Worm (Caenorhabditis elegans) whole organism, young adult: ENCODE data around the gene rin-1.

Experiments
- B0336.3 ChIP-seq: fragments of 200-800 bp; sonication (Bioruptor generic); IDR thresholded peaks from 2 replicates; pipeline ENCODE4 v1.3.6; 2022; ENCODE audit warnings: missing genetic modification characterization, missing compliant biosample characterization
- C17E4.6 ChIP-seq: fragments of 200-800 bp; sonication (Bioruptor generic); IDR thresholded peaks from 2 replicates; pipeline ENCODE4 v1.3.6; 2022; ENCODE audit warnings: missing genetic modification reagents, missing genetic modification characterization, missing compliant biosample characterization
- D2030.7 ChIP-seq: fragments of 200-800 bp; sonication (Bioruptor generic); IDR thresholded peaks from 2 replicates; pipeline ENCODE4 v1.3.6; 2022; ENCODE audit warnings: missing genetic modification reagents, missing genetic modification characterization, missing compliant biosample characterization
- F10E7.11 ChIP-seq: sonication (generic microtip); optimal IDR thresholded peaks from 2 replicates; lab custom pipeline; 2017; ENCODE audit warnings: mild to moderate bottlenecking, missing genetic modification characterization, moderate library complexity, missing compliant biosample characterization
- F33H1.4 ChIP-seq: fragments of 200-800 bp; sonication (Bioruptor generic); IDR thresholded peaks from 2 replicates; pipeline ENCODE4 v1.3.6; 2022; ENCODE audit warnings: missing genetic modification reagents, missing genetic modification characterization, missing compliant biosample characterization
- F49E8.2 ChIP-seq: sonication (generic microtip); optimal IDR thresholded peaks from 3 replicates; lab custom pipeline; 2017; ENCODE audit warnings: missing genetic modification characterization, mild to moderate bottlenecking, missing compliant biosample characterization, antibody characterized with exemption, moderate library complexity; ENCODE audit not compliant: insufficient read depth
- F57C9.4 ChIP-seq: sonication (generic microtip); optimal IDR thresholded peaks from 2 replicates; lab custom pipeline; 2017; ENCODE audit warnings: mild to moderate bottlenecking, missing genetic modification characterization, missing compliant biosample characterization
- K11D2.4 ChIP-seq: fragments of 200-800 bp; sonication (Bioruptor generic); IDR thresholded peaks from 2 replicates; pipeline ENCODE4 v1.3.6; 2022; ENCODE audit warnings: missing genetic modification reagents, missing genetic modification characterization, missing compliant biosample characterization
- K12H6.12 ChIP-seq: fragments of 200-800 bp; sonication (Bioruptor generic); optimal IDR thresholded peaks from 2 replicates; lab custom pipeline; 2018; ENCODE audit warnings: mild to moderate bottlenecking, missing genetic modification characterization, missing compliant biosample characterization
- T26A5.8 ChIP-seq: sonication (generic microtip); optimal IDR thresholded peaks from 2 replicates; lab custom pipeline; 2016; ENCODE audit warnings: missing genetic modification characterization, missing compliant biosample characterization
- Y95B8A.8 ChIP-seq: fragments of 200-800 bp; sonication (Bioruptor generic); IDR thresholded peaks from 2 replicates; pipeline ENCODE4 v1.3.6; 2022; ENCODE audit warnings: missing genetic modification reagents, missing genetic modification characterization, missing compliant biosample characterization
- attf-5 ChIP-seq: fragments of 200-800 bp; sonication (Bioruptor generic); optimal IDR thresholded peaks from 2 replicates; lab custom pipeline; 2018; ENCODE audit warnings: mild to moderate bottlenecking, missing genetic modification characterization, missing compliant biosample characterization
- attf-6 ChIP-seq: fragments of 200-800 bp; sonication (Bioruptor generic); IDR thresholded peaks from 2 replicates; pipeline ENCODE4 v1.3.6; 2022; ENCODE audit warnings: missing genetic modification reagents, missing genetic modification characterization, missing compliant biosample characterization
- bed-2 ChIP-seq: fragments of 200-800 bp; sonication (Bioruptor generic); IDR thresholded peaks from 2 replicates; pipeline ENCODE4 v1.3.6; 2022; ENCODE audit warnings: missing genetic modification reagents, missing genetic modification characterization, missing compliant biosample characterization
- ceh-100 ChIP-seq: fragments of 200-800 bp; sonication (Bioruptor generic); IDR thresholded peaks from 2 replicates; pipeline ENCODE4 v1.3.6; 2022; ENCODE audit warnings: missing genetic modification reagents, missing genetic modification characterization, missing compliant biosample characterization
- ceh-91 ChIP-seq: fragments of 200-800 bp; sonication (Bioruptor generic); IDR thresholded peaks from 2 replicates; pipeline ENCODE4 v1.3.6; 2022; ENCODE audit warnings: missing genetic modification reagents, missing genetic modification characterization, missing compliant biosample characterization
- dox-1 ChIP-seq: fragments of 200-800 bp; sonication (Bioruptor generic); IDR thresholded peaks from 2 replicates; pipeline ENCODE4 v1.3.6; 2022; ENCODE audit warnings: missing genetic modification reagents, missing genetic modification characterization, missing compliant biosample characterization
- dpl-1 ChIP-seq: fragments of 150-350 bp; optimal IDR thresholded peaks from 2 replicates; lab custom pipeline; 2014; ENCODE audit warnings: missing biosample characterization, missing genetic modification reagents, missing genetic modification characterization
- efl-1 ChIP-seq: fragments of 150-350 bp; optimal IDR thresholded peaks from 2 replicates; lab custom pipeline; 2014; ENCODE audit warnings: missing biosample characterization, missing genetic modification reagents, missing genetic modification characterization
- egl-18 ChIP-seq: fragments of 200-800 bp; sonication (Bioruptor generic); IDR thresholded peaks from 2 replicates; pipeline ENCODE4 v1.3.6; 2022; ENCODE audit warnings: missing genetic modification reagents, missing genetic modification characterization, missing compliant biosample characterization
- egl-44 ChIP-seq: fragments of 200-800 bp; sonication (Bioruptor generic); IDR thresholded peaks from 2 replicates; pipeline ENCODE4 v1.3.6; 2022; ENCODE audit warnings: missing genetic modification reagents, missing genetic modification characterization, missing compliant biosample characterization
- fkh-3 ChIP-seq: sonication (generic microtip); optimal IDR thresholded peaks from 2 replicates; lab custom pipeline; 2016; ENCODE audit warnings: mild to moderate bottlenecking, missing genetic modification characterization, missing compliant biosample characterization
- hlh-12 ChIP-seq: sonication (generic microtip); optimal IDR thresholded peaks from 2 replicates; lab custom pipeline; 2016; ENCODE audit warnings: missing genetic modification characterization, missing compliant biosample characterization
- hlh-26 ChIP-seq: fragments of 200-800 bp; sonication (Bioruptor generic); conservative IDR thresholded peaks from 2 replicates; pipeline ENCODE4 v1.3.6; 2022; ENCODE audit warnings: missing genetic modification reagents, missing genetic modification characterization, missing compliant biosample characterization
- hmg-1.2 ChIP-seq: fragments of 200-800 bp; sonication (Bioruptor generic); IDR thresholded peaks from 2 replicates; pipeline ENCODE4 v1.3.6; 2022; ENCODE audit warnings: missing genetic modification reagents, missing genetic modification characterization, missing compliant biosample characterization
- hrde-1 ChIP-seq: sonication (generic microtip); optimal IDR thresholded peaks from 2 replicates; lab custom pipeline; 2016; ENCODE audit warnings: missing genetic modification characterization, mild to moderate bottlenecking, missing compliant biosample characterization, moderate library complexity, missing genotype, missing genetic modification reagents, borderline replicate concordance
- hsf-1 ChIP-seq: fragments of 200-800 bp; sonication (Bioruptor generic); IDR thresholded peaks from 2 replicates; pipeline ENCODE4 v1.3.6; 2022; ENCODE audit warnings: missing genetic modification reagents, missing genetic modification characterization, missing compliant biosample characterization
- lag-1 ChIP-seq: fragments of 200-800 bp; sonication (Bioruptor generic); IDR thresholded peaks from 2 replicates; pipeline ENCODE4 v1.3.6; 2022; ENCODE audit warnings: missing genetic modification reagents, missing genetic modification characterization, missing compliant biosample characterization
- lin-26 ChIP-seq: fragments of 200-800 bp; sonication (Bioruptor generic); IDR thresholded peaks from 2 replicates; pipeline ENCODE4 v1.3.6; 2022; ENCODE audit warnings: missing genetic modification reagents, missing genetic modification characterization, missing compliant biosample characterization
- lir-1 ChIP-seq: fragments of 200-800 bp; sonication (Bioruptor generic); conservative IDR thresholded peaks from 2 replicates; pipeline ENCODE4 v1.3.6; 2022; ENCODE audit warnings: missing genetic modification reagents, missing genetic modification characterization, missing compliant biosample characterization
- madf-6 ChIP-seq: fragments of 200-800 bp; sonication (Bioruptor generic); IDR thresholded peaks from 2 replicates; pipeline ENCODE4 v1.3.6; 2022; ENCODE audit warnings: missing genetic modification reagents, missing genetic modification characterization, missing compliant biosample characterization
- nfya-2 ChIP-seq: fragments of 200-800 bp; sonication (Bioruptor generic); IDR thresholded peaks from 2 replicates; pipeline ENCODE4 v1.3.6; 2022; ENCODE audit warnings: missing genetic modification reagents, missing genetic modification characterization, missing compliant biosample characterization
- nhr-27 ChIP-seq: fragments of 200-800 bp; sonication (Bioruptor generic); optimal IDR thresholded peaks from 2 replicates; lab custom pipeline; 2018; ENCODE audit warnings: mild to moderate bottlenecking, missing genetic modification characterization, moderate library complexity, missing compliant biosample characterization
- nhr-80 ChIP-seq: sonication (generic microtip); optimal IDR thresholded peaks from 2 replicates; lab custom pipeline; 2016; ENCODE audit warnings: missing genetic modification characterization, missing compliant biosample characterization
- nhr-90 ChIP-seq: sonication (generic microtip); optimal IDR thresholded peaks from 2 replicates; lab custom pipeline; 2016; ENCODE audit warnings: missing genotype, mild to moderate bottlenecking, missing genetic modification characterization, missing compliant biosample characterization
- pbrm-1 ChIP-seq: fragments of 200-800 bp; sonication (Bioruptor generic); IDR thresholded peaks from 2 replicates; pipeline ENCODE4 v1.3.6; 2022; ENCODE audit warnings: missing genetic modification reagents, missing genetic modification characterization, missing compliant biosample characterization
- rpc-1 ChIP-seq, 2 experiments: fragments of 150-350 bp in 1 of 2; sonication (generic microtip) in 1 of 2; optimal IDR thresholded peaks; 2 replicates each; lab custom pipeline; 2014 to 2018; ENCODE audit warnings: missing biosample characterization in 1 of 2, missing genetic modification characterization in 1 of 2, missing genetic modification reagents in 1 of 2, missing genotype in 1 of 2
- sdz-38 ChIP-seq: sonication (generic microtip); optimal IDR thresholded peaks from 2 replicates; lab custom pipeline; 2016; ENCODE audit warnings: missing genotype, missing genetic modification characterization, missing compliant biosample characterization
- snpc-4 ChIP-seq, 5 experiments: fragments of 150-350 bp in 1 of 5; sonication (generic microtip) in 4 of 5; optimal IDR thresholded peaks; 2 replicates each; lab custom pipeline; 2014 to 2018; ENCODE audit warnings: missing genetic modification characterization in 5 of 5, missing biosample characterization in 3 of 5, antibody characterized with exemption in 2 of 5, mild to moderate bottlenecking in 2 of 5, missing compliant biosample characterization in 2 of 5, missing genotype in 2 of 5, moderate library complexity in 2 of 5, missing genetic modification reagents in 1 of 5
- tbx-9 ChIP-seq: sonication (generic microtip); optimal IDR thresholded peaks from 2 replicates; lab custom pipeline; 2016; ENCODE audit warnings: borderline replicate concordance, missing genetic modification characterization, inconsistent platforms, missing compliant biosample characterization
- xnd-1 ChIP-seq: sonication (generic microtip); optimal IDR thresholded peaks from 2 replicates; lab custom pipeline; 2016; ENCODE audit warnings: missing genotype, missing genetic modification reagents, missing genetic modification characterization, missing compliant biosample characterization
- zfh-2 ChIP-seq: fragments of 200-800 bp; sonication (Bioruptor generic); conservative IDR thresholded peaks from 2 replicates; pipeline ENCODE4 v1.3.6; 2022; ENCODE audit warnings: missing genetic modification reagents, missing genetic modification characterization, missing compliant biosample characterization
- zim-3 ChIP-seq: sonication (generic microtip); optimal IDR thresholded peaks from 2 replicates; lab custom pipeline; 2017; ENCODE audit warnings: mild to moderate bottlenecking, missing genetic modification characterization, moderate library complexity, missing compliant biosample characterization
- ztf-18 ChIP-seq: sonication (generic microtip); optimal IDR thresholded peaks from 2 replicates; lab custom pipeline; 2016; ENCODE audit warnings: missing genotype, mild to moderate bottlenecking, missing genetic modification characterization, missing compliant biosample characterization
- ztf-22 ChIP-seq: fragments of 200-800 bp; sonication (Bioruptor generic); optimal IDR thresholded peaks from 2 replicates; lab custom pipeline; 2018; ENCODE audit warnings: mild to moderate bottlenecking, missing genetic modification characterization, moderate library complexity, missing compliant biosample characterization
- ztf-25 ChIP-seq: fragments of 200-800 bp; sonication (Bioruptor generic); IDR thresholded peaks from 2 replicates; pipeline ENCODE4 v1.3.6; 2022; ENCODE audit warnings: missing genetic modification reagents, missing genetic modification characterization, missing compliant biosample characterization
- ztf-26 ChIP-seq: sonication (generic microtip); optimal IDR thresholded peaks from 2 replicates; lab custom pipeline; 2017; ENCODE audit warnings: missing genetic modification characterization, missing compliant biosample characterization
- ztf-28 ChIP-seq: fragments of 200-800 bp; sonication (Bioruptor generic); IDR thresholded peaks from 2 replicates; pipeline ENCODE4 v1.3.6; 2022; ENCODE audit warnings: missing genetic modification reagents, missing genetic modification characterization, missing compliant biosample characterization

rin-1 gene

DNA sequence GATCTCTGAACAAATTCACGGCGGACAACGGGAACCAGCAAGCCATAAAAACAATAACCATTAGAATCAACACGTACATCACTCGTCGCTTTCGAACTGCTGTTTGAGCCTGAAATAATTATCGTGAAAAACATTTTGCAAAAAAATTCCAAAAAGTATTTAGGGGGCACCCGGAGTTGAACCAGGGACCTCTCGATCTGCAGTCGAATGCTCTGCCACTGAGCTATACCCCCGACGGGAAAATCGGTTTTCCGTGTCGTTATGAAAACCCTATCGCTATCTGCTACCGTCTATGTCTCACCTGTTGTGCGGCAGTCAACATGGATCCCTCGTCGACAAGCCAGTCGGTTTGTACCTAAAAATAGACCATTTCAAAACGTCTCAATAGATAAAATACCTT lies 40.2 kb upstream of the rin-1 start (continued):
- TF ChIP-seq hlh-12 (no peak), Y95B8A.8 (GFP tag; lab: Robert Waterston, UW) (0 out of 2 replicates have a peak, but pooled peaks have one; percentile 33), rpc-1 (optimal IDR thresholded peaks at IDR 0.05; lab: Kevin White, UChicago) (peak; percentile 72), rpc-1 (tag; optimal IDR thresholded peaks at IDR 0.05; lab: Kevin White, UChicago) (peak; percentile 75), attf-5 (GFP tag; lab: Kevin White, UChicago) (no peak), F57C9.4 (no peak), K12H6.12 (tag; lab: Kevin White, UChicago) (no peak), hrde-1 (no peak), nhr-90 (tag; lab: Kevin White, UChicago) (peak; percentile 67), nhr-27 (peak; percentile 44), hmg-1.2 (GFP tag; lab: Robert Waterston, UW) (peak; percentile 68), T26A5.8 (tag; lab: Kevin White, UChicago) (no peak), xnd-1 (tag; lab: Kevin White, UChicago) (no peak), nfya-2 (GFP tag; lab: Robert Waterston, UW) (no peak), F10E7.11 (tag; lab: Kevin White, UChicago) (no peak), dox-1 (GFP tag; lab: Robert Waterston, UW) (no peak), ceh-91 (GFP tag; lab: Robert Waterston, UW) (no peak), snpc-4 (GFP tag; optimal IDR thresholded peaks at IDR 0.05; lab: Kevin White, UChicago) (no peak), snpc-4 (tag; optimal IDR thresholded peaks at IDR 0.05; lab: Kevin White, UChicago) (peak; percentile 76 to 89 (median 82)), hlh-26 (GFP tag; lab: Robert Waterston, UW) (no peak), lin-26 (GFP tag; lab: Robert Waterston, UW) (peak; percentile 82), B0336.3 (GFP tag; lab: Robert Waterston, UW) (no peak), C17E4.6 (no peak), ztf-18 (tag; lab: Kevin White, UChicago) (peak; percentile 3), bed-2 (GFP tag; lab: Robert Waterston, UW) (no peak), F33H1.4 (GFP tag; lab: Robert Waterston, UW) (peak; percentile 17; the same call in 1 of the 2 replicates), ztf-26 (no peak), attf-6 (GFP tag; lab: Robert Waterston, UW) (no peak), F49E8.2 (no peak), zfh-2 (GFP tag; lab: Robert Waterston, UW) (no peak), ztf-25 (GFP tag; lab: Robert Waterston, UW) (0 out of 2 replicates have a peak, but pooled peaks have one; percentile 54), dpl-1 (GFP tag; lab: Kevin White, UChicago) (no peak), zim-3 (tag; lab: Kevin White, UChicago) (peak; percentile 1), D2030.7 (peak; percentile 48; the same call in 1 of the 2 replicates), ceh-100 (GFP tag; lab: Robert Waterston, UW) (no peak), ztf-22 (no peak), sdz-38 (tag; lab: Kevin White, UChicago) (no peak), egl-18 (GFP tag; lab: Robert Waterston, UW) (no peak), hsf-1 (GFP tag; lab: Robert Waterston, UW) (no peak), ztf-28 (GFP tag; lab: Robert Waterston, UW) (no peak), fkh-3 (tag; lab: Kevin White, UChicago) (no peak), lir-1 (no peak), nhr-80 (tag; lab: Kevin White, UChicago) (no peak), pbrm-1 (no peak; the same call in 1 of the 2 replicates), madf-6 (GFP tag; lab: Robert Waterston, UW) (no peak; the same call in 1 of the 2 replicates), tbx-9 (tag; lab: Kevin White, UChicago) (no peak), egl-44 (no peak), K11D2.4 (GFP tag; lab: Robert Waterston, UW) (no peak), lag-1 (GFP tag; lab: Robert Waterston, UW) (no peak), efl-1 (GFP tag; lab: Kevin White, UChicago) (no peak)
